Fruit fly (Drosophila melanogaster): ENCODE data around the gene Jig.
A peak's percentile ranks its signal among the peaks of the same experiment; 100 is the strongest.

Gene Jig

DNA sequence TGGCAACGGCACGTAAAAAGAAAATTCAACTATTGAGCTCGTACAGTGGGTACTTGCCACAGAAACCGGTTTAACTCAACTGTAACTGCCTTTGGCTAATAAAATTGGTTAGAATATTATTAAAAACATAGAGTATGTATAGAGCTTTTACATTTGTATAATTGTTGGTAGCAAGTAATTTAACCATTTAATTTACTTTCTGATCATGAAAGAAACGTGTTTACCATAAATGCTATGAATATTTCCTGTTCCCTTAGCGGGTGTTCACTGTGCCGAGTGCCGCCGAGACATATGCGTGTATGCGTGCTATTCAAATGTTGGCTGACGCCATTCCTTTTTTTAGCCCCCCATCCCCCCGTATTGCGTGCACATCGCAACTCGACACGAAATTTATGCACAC is 12.0 kb upstream of the Jig start:
- TF ChIP-seq pad (GFP tag; optimal IDR thresholded peaks at IDR 0.05), result no peak
- TF ChIP-seq CG7045 (GFP tag; optimal IDR thresholded peaks at IDR 0.05), result no peak
- TF ChIP-seq CG1620 (GFP tag; optimal IDR thresholded peaks at IDR 0.05), result no peak
- TF ChIP-seq bab1 (GFP tag; optimal IDR thresholded peaks at IDR 0.05), result no peak
- TF ChIP-seq kay (GFP tag; ENCODE audit: borderline replicate concordance), result no peak
- no peak for TF ChIP-seq tj (GFP tag; optimal IDR thresholded peaks at IDR 0.05)
- no peak for TF ChIP-seq ovo (GFP tag; optimal IDR thresholded peaks at IDR 0.05)
- no peak for TF ChIP-seq CG14711 (tag; optimal IDR thresholded peaks at IDR 0.05)
- TF ChIP-seq toe (GFP tag; optimal IDR thresholded peaks at IDR 0.05), result no peak
- TF ChIP-seq CG7101 (tag; optimal IDR thresholded peaks at IDR 0.05), result no peak
- TF ChIP-seq Mnt (GFP tag; optimal IDR thresholded peaks at IDR 0.05), result no peak
- TF ChIP-seq Hr96 (GFP tag; optimal IDR thresholded peaks at IDR 0.05), result no peak

DNA sequence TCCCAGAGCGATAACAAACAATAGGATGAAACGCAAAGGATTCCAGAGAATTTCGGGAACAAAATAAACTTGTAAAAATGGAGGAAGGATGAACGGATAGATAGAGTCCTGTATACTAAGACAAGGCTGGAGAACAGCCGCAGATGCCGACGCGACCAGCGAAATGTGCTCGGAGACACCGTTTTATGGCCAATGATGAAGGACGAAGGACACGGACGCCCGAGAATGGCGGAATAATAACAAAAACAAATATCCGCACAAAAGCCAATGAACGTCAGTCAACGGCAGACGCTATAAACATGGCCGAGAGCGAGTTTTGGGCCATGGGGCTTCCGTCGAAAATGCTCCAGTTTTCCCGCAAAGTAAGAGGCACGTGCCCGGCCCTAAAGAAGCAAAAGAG is 5.7 kb upstream of the Jig start:
- TF ChIP-seq CG5204 (GFP tag; optimal IDR thresholded peaks at IDR 0.05) (no peak), cnc (optimal IDR thresholded peaks at IDR 0.05) (no peak), Hr96 (GFP tag; optimal IDR thresholded peaks at IDR 0.05) (no peak), bab1 (GFP tag; optimal IDR thresholded peaks at IDR 0.05) (no peak), kay (GFP tag; ENCODE audit: borderline replicate concordance) (no peak), CG11617 (GFP tag; optimal IDR thresholded peaks at IDR 0.05) (no peak), Clk (GFP tag; optimal IDR thresholded peaks at IDR 0.05) (no peak), CG33017 (tag; optimal IDR thresholded peaks at IDR 0.05) (no peak), CG7101 (tag; optimal IDR thresholded peaks at IDR 0.05) (no peak), Mnt (GFP tag; optimal IDR thresholded peaks at IDR 0.05) (no peak), Crg-1 (GFP tag; optimal IDR thresholded peaks at IDR 0.05) (no peak)

DNA sequence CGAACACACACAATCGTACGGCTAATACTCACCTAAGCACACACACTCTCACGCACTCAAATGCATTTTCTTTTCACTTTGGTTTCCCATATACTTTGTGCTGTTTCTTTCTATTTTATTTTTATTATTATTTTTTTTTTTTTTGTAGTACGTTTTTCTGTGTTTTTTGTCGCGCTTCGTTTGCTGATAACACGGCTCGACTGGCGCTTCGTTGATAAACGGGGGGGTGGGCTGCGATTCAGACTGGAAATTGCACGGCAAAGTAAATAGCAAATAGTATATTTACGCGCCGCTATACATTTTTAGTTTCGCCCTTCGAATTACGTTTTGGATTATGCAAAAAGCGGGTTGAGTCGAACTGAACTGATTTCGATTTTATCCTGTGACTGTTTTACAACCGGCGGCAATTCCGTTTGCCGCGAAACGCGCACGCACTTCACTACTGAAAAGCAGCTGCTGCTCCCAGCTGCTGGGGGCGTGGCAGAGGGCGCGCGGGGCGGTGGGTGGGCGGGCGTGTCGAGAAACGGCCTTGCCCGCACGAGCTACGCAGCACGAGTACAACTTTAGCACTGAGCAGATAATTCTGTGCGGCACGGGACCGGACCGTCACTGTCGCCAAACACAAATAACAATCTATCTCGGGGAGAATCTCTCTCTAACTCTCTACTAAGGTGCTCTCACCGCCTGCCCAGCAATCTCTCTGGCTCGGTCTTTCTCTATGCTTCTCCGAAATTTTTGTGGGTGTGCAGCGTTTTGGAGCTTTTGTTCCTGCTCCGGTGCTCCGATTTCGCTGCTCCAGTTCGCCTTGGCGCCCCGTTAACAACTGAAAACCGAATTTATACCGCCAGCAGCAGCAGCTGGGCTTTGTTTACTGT is 3.0 kb upstream of the Jig start, which contains the start of gene Pde6:
Gene Pde6 (minus strand): TSS at position 825 of the 875 bp plus-strand sequence.
- TF ChIP-seq pad (GFP tag; optimal IDR thresholded peaks at IDR 0.05) (no peak), tj (GFP tag; optimal IDR thresholded peaks at IDR 0.05) (peak; percentile 36), cic (GFP tag; optimal IDR thresholded peaks at IDR 0.05) (peak; percentile 89), Clk (GFP tag; optimal IDR thresholded peaks at IDR 0.05) (no peak), Crg-1 (GFP tag; optimal IDR thresholded peaks at IDR 0.05) (peak; percentile 33), Hr96 (GFP tag; optimal IDR thresholded peaks at IDR 0.05) (peak; percentile 42), CG14711 (tag; optimal IDR thresholded peaks at IDR 0.05) (no peak), toe (GFP tag; optimal IDR thresholded peaks at IDR 0.05) (no peak), CG11617 (GFP tag; optimal IDR thresholded peaks at IDR 0.05) (peak; percentile 63), CG5204 (GFP tag; optimal IDR thresholded peaks at IDR 0.05) (no peak), CG33017 (tag; optimal IDR thresholded peaks at IDR 0.05) (peak; percentile 61), CG7045 (GFP tag; optimal IDR thresholded peaks at IDR 0.05) (peak; percentile 43), cnc (optimal IDR thresholded peaks at IDR 0.05) (no peak), Mnt (GFP tag; optimal IDR thresholded peaks at IDR 0.05) (peak; percentile 38), CG1620 (GFP tag; optimal IDR thresholded peaks at IDR 0.05) (no peak), CG12768 (GFP tag; optimal IDR thresholded peaks at IDR 0.05) (peak; percentile 79), kay (GFP tag; ENCODE audit: borderline replicate concordance) (peak; percentile 91), CG7101 (tag; optimal IDR thresholded peaks at IDR 0.05) (no peak), ovo (GFP tag; optimal IDR thresholded peaks at IDR 0.05) (peak; percentile 17), bab1 (GFP tag; optimal IDR thresholded peaks at IDR 0.05) (no peak)

DNA sequence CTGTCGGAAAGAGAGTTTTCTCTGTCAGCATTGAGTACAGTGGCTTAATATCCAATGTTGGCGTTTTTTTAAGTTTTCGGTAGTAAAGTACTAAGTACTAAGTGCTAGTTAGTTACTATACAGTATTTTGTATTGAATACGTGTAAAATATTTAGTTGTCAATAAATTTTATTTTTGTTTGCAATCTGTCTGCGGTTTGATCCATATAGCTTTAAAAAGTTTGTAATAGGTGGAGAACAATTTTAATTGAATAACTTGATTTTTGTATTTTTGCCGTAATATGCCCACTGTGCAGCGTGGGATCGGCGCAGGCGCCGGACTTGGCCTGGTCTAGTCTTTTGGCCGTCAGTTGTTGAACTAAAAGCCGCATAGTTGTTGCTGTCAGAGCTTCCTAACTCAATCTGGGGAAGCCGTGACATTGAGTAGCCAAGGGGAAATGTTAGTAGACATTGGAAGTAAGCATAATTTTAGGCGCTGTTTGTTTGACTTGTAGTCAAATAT is 2.3 kb upstream of the Jig start:
- TF ChIP-seq CG5204 (GFP tag; optimal IDR thresholded peaks at IDR 0.05) (peak; percentile 87), bab1 (GFP tag; optimal IDR thresholded peaks at IDR 0.05) (no peak), toe (GFP tag; optimal IDR thresholded peaks at IDR 0.05) (peak; percentile 73), cnc (optimal IDR thresholded peaks at IDR 0.05) (no peak), kay (GFP tag; ENCODE audit: borderline replicate concordance) (no peak), cic (GFP tag; optimal IDR thresholded peaks at IDR 0.05) (peak; percentile 53), Hr96 (GFP tag; optimal IDR thresholded peaks at IDR 0.05) (peak; percentile 74), CG1620 (GFP tag; optimal IDR thresholded peaks at IDR 0.05) (no peak), Crg-1 (GFP tag; optimal IDR thresholded peaks at IDR 0.05) (peak; percentile 44), CG7045 (GFP tag; optimal IDR thresholded peaks at IDR 0.05) (peak; percentile 89), Mnt (GFP tag; optimal IDR thresholded peaks at IDR 0.05) (peak; percentile 11), CG7101 (tag; optimal IDR thresholded peaks at IDR 0.05) (peak; percentile 79), pad (GFP tag; optimal IDR thresholded peaks at IDR 0.05) (peak; percentile 57), Clk (GFP tag; optimal IDR thresholded peaks at IDR 0.05) (peak; percentile 70), CG12768 (GFP tag; optimal IDR thresholded peaks at IDR 0.05) (peak; percentile 87), CG14711 (tag; optimal IDR thresholded peaks at IDR 0.05) (peak; percentile 72), ovo (GFP tag; optimal IDR thresholded peaks at IDR 0.05) (no peak), CG11617 (GFP tag; optimal IDR thresholded peaks at IDR 0.05) (peak; percentile 69), CG33017 (tag; optimal IDR thresholded peaks at IDR 0.05) (peak; percentile 88), tj (GFP tag; optimal IDR thresholded peaks at IDR 0.05) (peak; percentile 30)

DNA sequence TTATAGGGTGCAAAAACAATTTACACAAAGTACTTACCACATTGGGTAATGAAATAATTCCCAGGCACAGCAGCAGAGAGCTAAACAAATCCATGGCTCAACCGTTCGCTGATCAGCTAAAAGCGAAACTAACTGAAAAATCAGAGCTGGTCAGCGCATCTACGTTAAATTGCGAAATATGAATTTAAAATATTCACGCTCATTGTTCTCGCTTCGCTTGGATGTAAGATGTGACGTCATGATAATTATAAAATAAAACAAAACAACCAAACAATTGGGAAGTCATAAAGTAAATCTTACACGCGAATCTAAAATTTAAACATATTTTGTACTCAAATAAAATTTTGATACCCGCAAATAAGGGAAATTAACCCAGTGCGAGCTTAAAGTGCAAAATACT is 781 bp upstream of the Jig start, which contains the start of gene CG14854:
Gene CG14854 (minus strand): TSS at position 101 of the 400 bp plus-strand sequence.
- TF ChIP-seq bab1 (GFP tag; optimal IDR thresholded peaks at IDR 0.05), result no peak
- TF ChIP-seq CG33017 (tag; optimal IDR thresholded peaks at IDR 0.05), result no peak
- TF ChIP-seq ovo (GFP tag; optimal IDR thresholded peaks at IDR 0.05), result no peak
- no peak for TF ChIP-seq CG7045 (GFP tag; optimal IDR thresholded peaks at IDR 0.05)
- TF ChIP-seq CG14711 (tag; optimal IDR thresholded peaks at IDR 0.05), result no peak
- no peak for TF ChIP-seq pad (GFP tag; optimal IDR thresholded peaks at IDR 0.05)
- TF ChIP-seq CG7101 (tag; optimal IDR thresholded peaks at IDR 0.05), result no peak
- TF ChIP-seq Mnt (GFP tag; optimal IDR thresholded peaks at IDR 0.05), result no peak
- no peak for TF ChIP-seq CG5204 (GFP tag; optimal IDR thresholded peaks at IDR 0.05)
- no peak for TF ChIP-seq toe (GFP tag; optimal IDR thresholded peaks at IDR 0.05)
- no peak for TF ChIP-seq kay (GFP tag; ENCODE audit: borderline replicate concordance)
- no peak for TF ChIP-seq Crg-1 (GFP tag; optimal IDR thresholded peaks at IDR 0.05)
- no peak for TF ChIP-seq tj (GFP tag; optimal IDR thresholded peaks at IDR 0.05)

All from whole organism, adult.